Fruit fly (Drosophila melanogaster) whole organism, embryonic: ENCODE data around the gene CG7806.

Experiments
- CG10321 ChIP-seq: fragments of 200-800 bp; sonication (Bioruptor generic); IDR thresholded peaks from 2 replicates; pipeline ENCODE4 v1.3.6; 2022; ENCODE audit warnings: missing biosample characterization, missing genetic modification characterization
- CG10654 ChIP-seq: fragments of 200-800 bp; sonication (Bioruptor generic); optimal IDR thresholded peaks from 2 replicates; lab custom pipeline; 2016; ENCODE audit warnings: missing biosample characterization, missing genetic modification characterization
- CG11560 ChIP-seq: fragments of 200-800 bp; sonication (Bioruptor generic); IDR thresholded peaks from 3 replicates; pipeline ENCODE4 v1.3.6; 2022; ENCODE audit warnings: missing biosample characterization, missing genetic modification characterization
- CG12155 ChIP-seq: fragments of 200-800 bp; sonication (Bioruptor generic); optimal IDR thresholded peaks from 3 replicates; lab custom pipeline; 2016; ENCODE audit warnings: missing biosample characterization, missing genetic modification characterization
- CG12219 ChIP-seq: fragments of 200-800 bp; sonication (Bioruptor generic); optimal IDR thresholded peaks from 3 replicates; lab custom pipeline; 2018; ENCODE audit warnings: missing biosample characterization, mild to moderate bottlenecking, missing genetic modification characterization
- CG13894 ChIP-seq: fragments of 200-800 bp; sonication (Bioruptor generic); optimal IDR thresholded peaks from 3 replicates; lab custom pipeline; 2018; ENCODE audit warnings: missing biosample characterization, mild to moderate bottlenecking, missing genetic modification characterization, moderate library complexity
- CG14441 ChIP-seq: fragments of 200-800 bp; sonication (Bioruptor generic); IDR thresholded peaks from 2 replicates; pipeline ENCODE4 v1.3.6; 2022; ENCODE audit warnings: missing biosample characterization, missing genetic modification characterization
- CG14710 ChIP-seq: fragments of 200-800 bp; sonication (Bioruptor generic); optimal IDR thresholded peaks from 3 replicates; lab custom pipeline; 2019; ENCODE audit warnings: missing biosample characterization, mild to moderate bottlenecking, missing genetic modification characterization, moderate library complexity
- CG15514 ChIP-seq: fragments of 200-800 bp; sonication (Bioruptor generic); optimal IDR thresholded peaks from 3 replicates; lab custom pipeline; 2017; ENCODE audit warnings: missing biosample characterization, missing genetic modification characterization, mild to moderate bottlenecking, moderate library complexity, missing genetic modification reagents
- CG2120 ChIP-seq: fragments of 200-800 bp; sonication (Bioruptor generic); optimal IDR thresholded peaks from 3 replicates; lab custom pipeline; 2016; ENCODE audit warnings: missing biosample characterization, missing genetic modification characterization
- CG31365 ChIP-seq: fragments of 200-800 bp; sonication (Bioruptor generic); optimal IDR thresholded peaks from 2 replicates; lab custom pipeline; 2018; ENCODE audit warnings: missing biosample characterization, mild to moderate bottlenecking, missing genetic modification characterization
- CG34376 ChIP-seq: fragments of 200-800 bp; sonication (Bioruptor generic); optimal IDR thresholded peaks from 2 replicates; lab custom pipeline; 2018; ENCODE audit warnings: missing biosample characterization, mild to moderate bottlenecking, missing genetic modification characterization
- CG4820 ChIP-seq: fragments of 200-800 bp; sonication (Bioruptor generic); optimal IDR thresholded peaks from 3 replicates; lab custom pipeline; 2016; ENCODE audit warnings: missing biosample characterization, missing genetic modification characterization
- CG5180 ChIP-seq: fragments of 200-800 bp; sonication (Bioruptor generic); optimal IDR thresholded peaks from 3 replicates; lab custom pipeline; 2017; ENCODE audit warnings: missing biosample characterization, missing genetic modification characterization, mild to moderate bottlenecking, moderate library complexity, missing genetic modification reagents
- CG6791 ChIP-seq: fragments of 200-800 bp; sonication (Bioruptor generic); IDR thresholded peaks from 3 replicates; pipeline ENCODE4 v1.3.6; 2022; ENCODE audit warnings: missing biosample characterization, missing genetic modification characterization; ENCODE audit not compliant: partially characterized antibody
- CrebB ChIP-seq: fragments of 200-800 bp; sonication (Bioruptor generic); optimal IDR thresholded peaks from 3 replicates; lab custom pipeline; 2018; ENCODE audit warnings: missing biosample characterization, mild to moderate bottlenecking, missing genetic modification characterization
- D ChIP-seq, 2 experiments: fragments of 200-800 bp in 1 of 2; fragments of >200 bp in 1 of 2; sonication (Bioruptor generic) in 1 of 2; optimal IDR thresholded peaks; 2 replicates in 1 of 2; 3 replicates in 1 of 2; lab custom pipeline; 2017; ENCODE audit warnings: mild to moderate bottlenecking in 1 of 2, missing biosample characterization in 1 of 2, missing genetic modification characterization in 1 of 2, missing genetic modification reagents in 1 of 2
- Dfd ChIP-seq, 2 experiments: fragments of >200 bp; optimal IDR thresholded peaks; 2 replicates each; lab custom pipeline; 2017; ENCODE audit warnings: missing biosample characterization in 2 of 2, missing genetic modification characterization in 2 of 2
- Dref ChIP-seq: fragments of 200-800 bp; sonication (Bioruptor generic); IDR thresholded peaks from 2 replicates; pipeline ENCODE4 v1.3.6; 2022; ENCODE audit warnings: missing biosample characterization, missing genetic modification characterization
- Fer2 ChIP-seq: fragments of 200-800 bp; sonication (Bioruptor generic); optimal IDR thresholded peaks from 2 replicates; lab custom pipeline; 2018; ENCODE audit warnings: missing biosample characterization, mild to moderate bottlenecking, missing genetic modification characterization, moderate library complexity
- HLHmδ ChIP-seq: fragments of 200-800 bp; sonication (Bioruptor generic); optimal IDR thresholded peaks from 2 replicates; lab custom pipeline; 2018; ENCODE audit warnings: missing biosample characterization, mild to moderate bottlenecking, missing genetic modification characterization, moderate library complexity
- Hmx ChIP-seq: fragments of 200-800 bp; sonication (Bioruptor generic); optimal IDR thresholded peaks from 2 replicates; lab custom pipeline; 2016; ENCODE audit warnings: missing biosample characterization, missing genetic modification characterization
- Optix ChIP-seq: fragments of 200-800 bp; sonication (Bioruptor generic); IDR thresholded peaks from 3 replicates; pipeline ENCODE4 v1.3.6; 2022; ENCODE audit warnings: missing biosample characterization, missing genetic modification characterization
- Pdp1 ChIP-seq, 2 experiments: fragments of 200-800 bp; sonication (Bioruptor generic); optimal IDR thresholded peaks; 3 replicates each; lab custom pipeline; 2016; ENCODE audit warnings: missing biosample characterization in 2 of 2, missing genetic modification characterization in 2 of 2, mild to moderate bottlenecking in 1 of 2, moderate library complexity in 1 of 2
- Sin3A ChIP-seq: fragments of >200 bp; optimal IDR thresholded peaks from 2 replicates; lab custom pipeline; 2018
- Taf1 ChIP-seq: fragments of 200-800 bp; sonication (Bioruptor generic); IDR thresholded peaks from 2 replicates; pipeline ENCODE4 v1.3.6; 2022; ENCODE audit warnings: missing biosample characterization, missing genetic modification characterization
- Usf ChIP-seq: fragments of 200-800 bp; sonication (Bioruptor generic); optimal IDR thresholded peaks from 2 replicates; lab custom pipeline; 2017; ENCODE audit warnings: missing genotype, missing biosample characterization, missing genetic modification characterization
- ara ChIP-seq: fragments of 200-800 bp; sonication (Bioruptor generic); IDR thresholded peaks from 2 replicates; pipeline ENCODE4 v1.3.6; 2022; ENCODE audit warnings: missing biosample characterization, missing genetic modification characterization
- ato ChIP-seq: fragments of 200-800 bp; sonication (Bioruptor generic); IDR thresholded peaks from 2 replicates; pipeline ENCODE4 v1.3.6; 2022; ENCODE audit warnings: missing biosample characterization, missing genetic modification characterization; ENCODE audit not compliant: partially characterized antibody
- az2 ChIP-seq: fragments of 200-800 bp; sonication (Bioruptor generic); optimal IDR thresholded peaks from 3 replicates; lab custom pipeline; 2016; ENCODE audit warnings: missing biosample characterization, missing genetic modification characterization
- bab2 ChIP-seq: fragments of 200-800 bp; sonication (Bioruptor generic); optimal IDR thresholded peaks from 2 replicates; lab custom pipeline; 2016; ENCODE audit warnings: missing biosample characterization, missing genetic modification characterization
- chinmo ChIP-seq: fragments of 200-800 bp; sonication (Bioruptor generic); IDR thresholded peaks from 4 replicates; pipeline ENCODE4 v1.3.6; 2022; ENCODE audit warnings: missing biosample characterization, missing genetic modification characterization; ENCODE audit not compliant: partially characterized antibody
- disco-r ChIP-seq: fragments of 200-800 bp; sonication (Bioruptor generic); optimal IDR thresholded peaks from 2 replicates; lab custom pipeline; 2016; ENCODE audit warnings: missing biosample characterization, missing genetic modification characterization
- dmrt99B ChIP-seq: fragments of 200-800 bp; sonication (Bioruptor generic); optimal IDR thresholded peaks from 2 replicates; lab custom pipeline; 2018; ENCODE audit warnings: missing biosample characterization, mild to moderate bottlenecking, missing genetic modification characterization, moderate library complexity
- en ChIP-seq: fragments of 200-800 bp; sonication (Bioruptor generic); optimal IDR thresholded peaks from 2 replicates; lab custom pipeline; 2016; ENCODE audit warnings: missing biosample characterization, missing genetic modification characterization
- ewg ChIP-seq: fragments of 200-800 bp; sonication (Bioruptor generic); optimal IDR thresholded peaks from 3 replicates; lab custom pipeline; 2017; ENCODE audit warnings: mild to moderate bottlenecking, missing biosample characterization, missing genetic modification reagents, missing genetic modification characterization
- gem ChIP-seq: fragments of 200-800 bp; sonication (Bioruptor generic); optimal IDR thresholded peaks from 2 replicates; lab custom pipeline; 2019; ENCODE audit warnings: missing biosample characterization, mild to moderate bottlenecking, missing genetic modification characterization, moderate library complexity
- grn ChIP-seq: fragments of 200-800 bp; sonication (Bioruptor generic); optimal IDR thresholded peaks from 3 replicates; lab custom pipeline; 2017; ENCODE audit warnings: missing biosample characterization, missing genetic modification characterization
- hb ChIP-seq: fragments of 200-800 bp; sonication (Bioruptor generic); IDR thresholded peaks from 3 replicates; pipeline ENCODE4 v1.3.6; 2022; ENCODE audit warnings: missing biosample characterization, missing genetic modification characterization; ENCODE audit not compliant: partially characterized antibody
- her ChIP-seq: fragments of 200-800 bp; sonication (Bioruptor generic); optimal IDR thresholded peaks from 2 replicates; lab custom pipeline; 2016; ENCODE audit warnings: missing biosample characterization, missing genetic modification characterization
- ind ChIP-seq: fragments of 200-800 bp; sonication (Bioruptor generic); optimal IDR thresholded peaks from 3 replicates; lab custom pipeline; 2016; ENCODE audit warnings: missing biosample characterization, missing genetic modification characterization
- lola ChIP-seq, 3 experiments: fragments of >200 bp in 2 of 3; fragments of 200-800 bp in 1 of 3; sonication (Bioruptor generic) in 1 of 3; optimal IDR thresholded peaks; 2 replicates each; lab custom pipeline; 2017 to 2019; ENCODE audit warnings: missing biosample characterization in 3 of 3, missing genetic modification characterization in 3 of 3, mild to moderate bottlenecking in 1 of 3, moderate library complexity in 1 of 3
- nmo ChIP-seq: fragments of 200-800 bp; sonication (Bioruptor generic); optimal IDR thresholded peaks from 2 replicates; lab custom pipeline; 2018; ENCODE audit warnings: missing biosample characterization, mild to moderate bottlenecking, missing genetic modification characterization, moderate library complexity
- otp ChIP-seq: fragments of 200-800 bp; sonication (Bioruptor generic); IDR thresholded peaks from 3 replicates; pipeline ENCODE4, ENCODE4 v1.3.6; 2022; ENCODE audit warnings: missing biosample characterization, missing genetic modification characterization
- pan ChIP-seq, 4 experiments: fragments of >200 bp in 3 of 4; fragments of 200-800 bp in 1 of 4; sonication (Bioruptor generic) in 1 of 4; optimal IDR thresholded peaks in 3 of 4; IDR thresholded peaks in 1 of 4; 2 replicates each; pipeline versions ENCODE4 v1.3.6 to Lab custom; 2017 to 2022; ENCODE audit warnings: missing biosample characterization in 2 of 4, missing genetic modification characterization in 2 of 4, mixed read lengths in 1 of 4
- ranshi ChIP-seq: fragments of 200-800 bp; sonication (Bioruptor generic); IDR thresholded peaks from 2 replicates; pipeline ENCODE4 v1.3.6; 2022; ENCODE audit warnings: missing biosample characterization, missing genetic modification characterization
- sens-2 ChIP-seq: fragments of 200-800 bp; sonication (Bioruptor generic); IDR thresholded peaks from 2 replicates; pipeline ENCODE4 v1.3.6; 2022; ENCODE audit warnings: missing biosample characterization, missing genetic modification characterization
- sug ChIP-seq: fragments of 200-800 bp; optimal IDR thresholded peaks from 2 replicates; lab custom pipeline; 2019; ENCODE audit warnings: missing biosample characterization, mild to moderate bottlenecking, missing genetic modification characterization, moderate library complexity
- z ChIP-seq: fragments of 200-800 bp; sonication (Bioruptor generic); IDR thresholded peaks from 3 replicates; pipeline ENCODE4 v1.3.6; 2022; ENCODE audit warnings: missing biosample characterization, missing genetic modification characterization

CG7806 gene

DNA sequence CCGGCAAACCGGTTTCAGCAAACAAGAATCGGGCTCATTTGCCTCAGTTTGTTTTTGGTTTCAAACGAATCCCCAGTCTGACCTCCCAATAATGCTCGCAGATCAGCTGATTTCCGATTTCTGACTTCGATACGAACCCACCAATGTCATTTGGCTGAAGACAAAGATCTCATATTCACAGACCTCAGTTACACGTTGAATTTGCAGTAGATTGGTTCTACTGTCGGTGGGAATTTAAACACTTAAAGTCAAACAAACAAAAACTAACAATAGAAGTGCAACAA lies 16.0 kb downstream of the CG7806 start, which contains the start of gene CG14275 (continued):
- TF ChIP-seq CG6791 (no peak), CG13894 (tag; lab: Kevin White, UChicago) (peak; percentile 36), nmo (no peak), ewg (GFP tag; lab: Kevin White, UChicago) (no peak), Hmx (GFP tag; lab: Kevin White, UChicago) (no peak), ara (GFP tag; lab: Robert Waterston, UW) (no peak), sens-2 (no peak), CG5180 (no peak)

DNA sequence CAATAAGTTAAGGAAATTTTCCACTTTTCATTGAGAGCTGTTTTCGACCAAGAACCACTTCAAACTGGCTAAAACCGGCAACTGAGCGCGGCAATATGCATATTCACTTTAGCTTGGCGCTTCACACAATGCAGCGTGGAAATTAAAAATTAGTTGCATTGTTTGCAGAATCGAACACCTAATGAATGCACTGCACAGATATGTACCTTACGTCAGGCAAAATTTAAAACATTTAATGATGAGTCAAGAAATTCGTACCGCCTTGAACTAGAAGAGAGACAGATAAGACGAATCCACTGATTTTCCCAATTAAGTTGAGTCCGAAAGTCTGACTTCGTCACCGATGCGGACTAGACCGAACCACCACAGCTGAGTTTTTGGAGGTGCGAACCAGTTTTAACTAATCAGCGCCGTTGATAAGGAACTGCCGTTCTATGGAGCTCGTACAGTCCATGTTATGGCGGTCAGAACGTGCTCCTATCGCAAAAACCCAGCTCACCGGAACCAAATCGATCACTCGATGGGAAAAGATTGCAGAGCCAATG lies 16.7 kb downstream of the CG7806 start:
- TF ChIP-seq ind (GFP tag; lab: Kevin White, UChicago) (no peak), HLHmδ (GFP tag; lab: Kevin White, UChicago) (no peak), CG34376 (GFP tag; lab: Kevin White, UChicago) (peak; percentile 64), CG31365 (tag; lab: Kevin White, UChicago) (no peak), CG12155 (GFP tag; lab: Kevin White, UChicago) (no peak), CG14441 (GFP tag; lab: Robert Waterston, UW) (no peak), az2 (GFP tag; lab: Kevin White, UChicago) (no peak), ato (GFP tag; lab: Robert Waterston, UW) (no peak), Dfd (GFP tag; optimal IDR thresholded peaks at IDR 0.05; lab: Kevin White, UChicago) (no peak), Pdp1 (GFP tag; optimal IDR thresholded peaks at IDR 0.05; lab: Kevin White, UChicago) (peak in 1 of 2 experiments; percentile 51), bab2 (GFP tag; lab: Kevin White, UChicago) (no peak), CG10654 (GFP tag; lab: Kevin White, UChicago) (no peak), grn (GFP tag; lab: Kevin White, UChicago) (no peak), Usf (no peak), CrebB (tag; lab: Kevin White, UChicago) (no peak), disco-r (GFP tag; lab: Kevin White, UChicago) (no peak), CG2120 (GFP tag; lab: Kevin White, UChicago) (no peak), Dref (GFP tag; lab: Robert Waterston, UW) (no peak), otp (GFP tag; lab: Robert Waterston, UW) (no peak), hb (no peak), CG11560 (tag; lab: Robert Waterston, UW) (no peak), z (GFP tag; lab: Robert Waterston, UW) (no peak), Taf1 (GFP tag; lab: Robert Waterston, UW) (no peak), en (GFP tag; lab: Kevin White, UChicago) (no peak), CG15514 (GFP tag; lab: Kevin White, UChicago) (peak; percentile 45), chinmo (GFP tag; lab: Robert Waterston, UW) (peak; percentile 71; the same call in 2 of the 4 replicates), CG10321 (GFP tag; lab: Robert Waterston, UW) (no peak), Optix (no peak), pan (optimal IDR thresholded peaks at IDR 0.05; lab: Kevin White, UChicago) (no peak), pan (GFP tag; optimal IDR thresholded peaks at IDR 0.05 in 1 of 2, IDR thresholded peaks at IDR 0.05 in 1 of 2) (no peak), D (optimal IDR thresholded peaks at IDR 0.05; lab: Kevin White, UChicago) (no peak), D (GFP tag; optimal IDR thresholded peaks at IDR 0.05; lab: Kevin White, UChicago) (no peak), Fer2 (tag; lab: Kevin White, UChicago) (no peak), gem (tag; lab: Kevin White, UChicago) (peak; percentile 61), her (GFP tag; lab: Kevin White, UChicago) (no peak), CG12219 (GFP tag; lab: Kevin White, UChicago) (no peak), ranshi (GFP tag; lab: Robert Waterston, UW) (no peak), dmrt99B (tag; lab: Kevin White, UChicago) (no peak), CG14710 (tag; lab: Kevin White, UChicago) (no peak), lola (GFP tag; optimal IDR thresholded peaks at IDR 0.05; lab: Kevin White, UChicago) (no peak), CG4820 (GFP tag; lab: Kevin White, UChicago) (no peak), Sin3A (no peak), sug (tag; lab: Kevin White, UChicago) (peak; percentile 13)
